Worm (Caenorhabditis elegans) whole organism, early embryonic: ENCODE measurements around the gene sart-3.

ENCODE experiments used
- B0310.2 ChIP-seq: sonication (generic microtip); optimal IDR thresholded peaks from 2 replicates; lab custom pipeline; 2016; ENCODE audit warnings: mild to moderate bottlenecking, missing genetic modification characterization, missing compliant biosample characterization
- F13C5.2 ChIP-seq: sonication (generic microtip); optimal IDR thresholded peaks from 2 replicates; lab custom pipeline; 2017; ENCODE audit warnings: mild to moderate bottlenecking, missing genetic modification characterization, inconsistent platforms, missing compliant biosample characterization
- aly-1 ChIP-seq: sonication (generic microtip); optimal IDR thresholded peaks from 2 replicates; lab custom pipeline; 2016; ENCODE audit warnings: missing genetic modification characterization, missing compliant biosample characterization
- ama-1 ChIP-seq: fragments of 150-350 bp; optimal IDR thresholded peaks from 2 replicates; lab custom pipeline; 2014
- ceh-13 ChIP-seq: fragments of 200-800 bp; sonication (Bioruptor generic); optimal IDR thresholded peaks from 2 replicates; lab custom pipeline; 2018; ENCODE audit warnings: mild to moderate bottlenecking, missing genetic modification characterization, missing compliant biosample characterization
- ets-7 ChIP-seq: sonication (generic microtip); optimal IDR thresholded peaks from 2 replicates; lab custom pipeline; 2016; ENCODE audit warnings: missing genotype, missing genetic modification characterization, missing compliant biosample characterization
- flt-1 ChIP-seq: fragments of 200-800 bp; sonication (Bioruptor generic); IDR thresholded peaks from 2 replicates; pipeline ENCODE4 v1.3.6; 2022; ENCODE audit warnings: missing genetic modification characterization, missing compliant biosample characterization
- hnd-1 ChIP-seq: sonication (generic microtip); optimal IDR thresholded peaks from 2 replicates; lab custom pipeline; 2016; ENCODE audit warnings: missing genetic modification characterization, missing compliant biosample characterization
- pes-1 ChIP-seq: fragments of 200-800 bp; sonication (Bioruptor generic); IDR thresholded peaks from 2 replicates; pipeline ENCODE4 v1.3.6; 2022; ENCODE audit warnings: missing genetic modification reagents, missing genetic modification characterization, missing compliant biosample characterization
- tbx-11 ChIP-seq: fragments of 200-800 bp; sonication (Bioruptor generic); IDR thresholded peaks from 2 replicates; pipeline ENCODE4 v1.3.6; 2022; ENCODE audit warnings: missing genetic modification characterization, missing compliant biosample characterization
- tbx-37 ChIP-seq: fragments of 200-800 bp; sonication (Bioruptor generic); conservative IDR thresholded peaks from 2 replicates; pipeline ENCODE4 v1.3.6; 2022; ENCODE audit warnings: missing genetic modification reagents, missing genetic modification characterization, missing compliant biosample characterization
- tra-4 ChIP-seq: sonication (generic microtip); optimal IDR thresholded peaks from 2 replicates; lab custom pipeline; 2017; ENCODE audit warnings: missing genetic modification characterization, missing compliant biosample characterization

DNA sequence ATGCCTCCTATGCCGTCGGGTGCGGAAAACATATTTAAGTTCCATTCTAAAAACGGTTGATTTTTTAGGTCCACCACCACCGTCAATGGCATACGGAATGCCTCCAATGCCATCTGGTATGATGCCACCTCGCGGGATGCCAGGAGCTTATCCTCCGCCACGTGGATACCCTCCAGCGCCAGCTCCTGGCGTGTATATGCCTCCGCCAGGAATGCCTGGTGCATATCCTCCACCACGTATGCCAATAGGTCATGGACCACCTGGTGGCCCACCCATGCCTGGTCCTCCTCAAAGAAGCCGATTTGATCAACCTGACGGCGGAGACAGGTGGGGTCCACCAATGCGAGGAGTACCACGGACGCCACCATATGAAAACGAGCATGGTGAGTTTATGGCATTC lies 21.3 kb downstream of the sart-3 start:
- TF ChIP-seq ama-1 (no peak), tbx-11 (no peak), flt-1 (GFP tag; lab: Robert Waterston, UW) (no peak), aly-1 (tag; lab: Kevin White, UChicago) (no peak), ceh-13 (GFP tag; lab: Kevin White, UChicago) (no peak), ets-7 (tag; lab: Kevin White, UChicago) (no peak), B0310.2 (tag; lab: Kevin White, UChicago) (no peak), hnd-1 (tag; lab: Kevin White, UChicago) (no peak), F13C5.2 (tag; lab: Kevin White, UChicago) (no peak), tbx-37 (GFP tag; lab: Robert Waterston, UW) (no peak), pes-1 (GFP tag; lab: Robert Waterston, UW) (no peak), tra-4 (no peak)
